Fruit fly (Drosophila melanogaster): Measurements from ENCODE around the gene bwa.
A peak's percentile ranks its signal among the peaks of the same experiment; 100 is the strongest.

The bwa gene

DNA sequence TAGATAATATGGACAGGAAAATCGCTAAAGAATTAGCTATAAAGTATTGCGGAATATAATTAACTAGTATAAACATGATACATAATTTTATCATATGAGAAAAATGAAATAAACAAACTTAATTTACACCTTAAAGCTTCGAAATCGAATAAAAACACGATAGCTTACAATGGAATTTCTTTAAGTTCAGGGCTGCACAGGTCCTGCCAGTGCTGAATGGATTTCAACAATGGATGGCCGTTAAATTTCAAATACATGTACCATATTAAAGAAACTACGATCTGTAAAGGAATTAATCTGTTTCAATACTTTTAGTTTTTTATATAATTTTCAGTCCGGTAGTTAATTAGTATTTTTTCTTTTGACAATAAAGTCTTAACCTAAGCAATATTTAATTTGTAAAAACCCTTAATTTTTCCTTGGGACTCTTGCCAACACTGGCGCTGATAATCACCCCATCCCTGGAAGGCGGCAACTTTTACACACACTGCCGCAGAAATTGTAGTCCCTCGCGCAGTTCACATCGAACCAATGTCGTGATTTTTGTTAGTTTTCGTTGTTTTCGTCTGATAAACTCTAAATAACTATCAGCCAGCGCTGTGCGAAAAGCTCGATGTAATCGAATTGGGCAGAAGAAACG is 5.1 kb upstream of the bwa start, which contains the start of the genes barr and lok (continued):
- TF ChIP-seq Mio (GFP tag; optimal IDR thresholded peaks at IDR 0.05) (no peak), Jra (GFP tag; optimal IDR thresholded peaks at IDR 0.05) (peak; percentile 57), HLH106 (tag; optimal IDR thresholded peaks at IDR 0.05) (peak; percentile 64)

DNA sequence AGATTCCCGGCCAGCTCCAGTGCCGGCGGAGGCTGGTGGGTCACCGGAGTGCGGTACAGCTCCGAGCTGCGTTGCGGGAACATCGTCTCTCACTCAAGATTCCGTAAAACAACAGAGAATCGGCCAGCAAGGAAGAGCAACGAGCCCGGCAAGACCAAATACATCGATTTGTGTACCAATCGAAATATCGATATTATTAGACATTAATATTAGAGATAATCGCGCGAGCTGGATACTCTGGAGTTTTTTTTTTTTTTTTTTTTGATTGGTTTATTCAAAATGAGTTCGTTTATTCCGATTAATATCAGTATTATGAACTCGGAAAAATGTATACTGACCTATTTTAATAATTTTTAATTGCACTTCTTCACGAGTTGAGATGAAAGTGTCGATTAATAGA is 675 bp upstream of the bwa start, which contains the start of gene vls:
vls (minus strand) TSS at position 164 of the 400 bp plus-strand sequence.
- TF ChIP-seq h (GFP tag; optimal IDR thresholded peaks at IDR 0.05) (no peak), CrebA (GFP tag; optimal IDR thresholded peaks at IDR 0.05; ENCODE audit: borderline replicate concordance) (no peak), Hr78 (GFP tag; optimal IDR thresholded peaks at IDR 0.05) (no peak), br (GFP tag; optimal IDR thresholded peaks at IDR 0.05) (no peak), CG32264 (GFP tag; optimal IDR thresholded peaks at IDR 0.05) (no peak), sage (GFP tag; optimal IDR thresholded peaks at IDR 0.05) (no peak), Dfd (GFP tag; optimal IDR thresholded peaks at IDR 0.05) (no peak), ey (GFP tag; optimal IDR thresholded peaks at IDR 0.05) (no peak), Jra (GFP tag; optimal IDR thresholded peaks at IDR 0.05) (no peak), CG9705 (GFP tag; optimal IDR thresholded peaks at IDR 0.05) (no peak)

DNA sequence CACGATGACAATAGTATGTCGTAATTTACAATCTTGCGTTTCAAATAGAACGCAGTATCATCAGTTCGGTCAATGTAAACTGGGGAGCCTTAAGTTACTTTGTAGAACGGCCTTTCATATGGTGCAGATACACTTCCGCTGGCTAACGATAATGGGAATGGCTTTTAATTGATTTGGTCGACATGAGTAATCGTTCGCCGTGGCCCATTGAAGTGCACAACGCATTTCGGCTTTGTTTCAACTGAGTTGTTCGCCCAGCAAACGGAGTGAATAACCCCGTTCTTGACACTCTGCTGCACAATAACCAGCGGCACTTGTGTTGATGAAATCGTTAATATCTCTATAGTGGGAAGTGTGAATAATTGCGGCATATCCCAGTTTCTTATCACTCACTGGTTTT is 1.7 kb downstream of the bwa start:
- TF ChIP-seq pan (optimal IDR thresholded peaks at IDR 0.05) (no peak), Rel (GFP tag; optimal IDR thresholded peaks at IDR 0.05) (no peak), Rel (tag; optimal IDR thresholded peaks at IDR 0.05) (peak; percentile 63)

- TF ChIP-seq OdsH (GFP tag; optimal IDR thresholded peaks at IDR 0.05) (peak; percentile 1), CG9705 (GFP tag; optimal IDR thresholded peaks at IDR 0.05) (no peak), ey (GFP tag; optimal IDR thresholded peaks at IDR 0.05) (no peak), fru (GFP tag; optimal IDR thresholded peaks at IDR 0.05) (no peak), CrebA (GFP tag; optimal IDR thresholded peaks at IDR 0.05; ENCODE audit: borderline replicate concordance) (no peak), sv (GFP tag; optimal IDR thresholded peaks at IDR 0.05) (no peak), woc (GFP tag; optimal IDR thresholded peaks at IDR 0.05) (no peak), Jra (GFP tag; optimal IDR thresholded peaks at IDR 0.05) (no peak), Rel (GFP tag; optimal IDR thresholded peaks at IDR 0.05) (no peak), Rel (tag; optimal IDR thresholded peaks at IDR 0.05) (peak; percentile 99), dsf (GFP tag; optimal IDR thresholded peaks at IDR 0.05; ENCODE audit: borderline replicate concordance) (no peak), dl (GFP tag; optimal IDR thresholded peaks at IDR 0.05; ENCODE audit: insufficient read depth in 1 of 2, partially characterized antibody in 2 of 2) (no peak), jim (GFP tag; optimal IDR thresholded peaks at IDR 0.05) (no peak), pan (optimal IDR thresholded peaks at IDR 0.05) (no peak), brk (GFP tag; optimal IDR thresholded peaks at IDR 0.05) (no peak), N (GFP tag; optimal IDR thresholded peaks at IDR 0.05) (no peak), Hnf4 (GFP tag; optimal IDR thresholded peaks at IDR 0.05) (no peak), usp (GFP tag; optimal IDR thresholded peaks at IDR 0.05) (no peak), GATAd (GFP tag; optimal IDR thresholded peaks at IDR 0.05) (no peak), dmrt93B (GFP tag; optimal IDR thresholded peaks at IDR 0.05) (no peak), h (GFP tag; optimal IDR thresholded peaks at IDR 0.05) (peak; percentile 35), CG32264 (GFP tag; optimal IDR thresholded peaks at IDR 0.05) (no peak), tai (GFP tag; optimal IDR thresholded peaks at IDR 0.05) (no peak), Dif (GFP tag; optimal IDR thresholded peaks at IDR 0.05; ENCODE audit: partially characterized antibody) (no peak), rgr (GFP tag; optimal IDR thresholded peaks at IDR 0.05) (no peak), Mio (GFP tag; optimal IDR thresholded peaks at IDR 0.05) (no peak), foxo (GFP tag; optimal IDR thresholded peaks at IDR 0.05) (no peak), Hr83 (GFP tag; optimal IDR thresholded peaks at IDR 0.05; ENCODE audit: poor library complexity, severe bottlenecking) (no peak), Vsx2 (GFP tag; optimal IDR thresholded peaks at IDR 0.05; ENCODE audit: partially characterized antibody) (no peak), lola (GFP tag; optimal IDR thresholded peaks at IDR 0.05) (no peak), psq (GFP tag; optimal IDR thresholded peaks at IDR 0.05) (no peak), Abd-B (GFP tag; optimal IDR thresholded peaks at IDR 0.05) (no peak), Myc (optimal IDR thresholded peaks at IDR 0.05) (no peak), Sp1 (GFP tag; optimal IDR thresholded peaks at IDR 0.05) (no peak), br (GFP tag; optimal IDR thresholded peaks at IDR 0.05) (peak; percentile 17)
These were observed 3.2 kb downstream of the bwa start for dm6 chr2L:20069158-20070016.
